Fruit fly (Drosophila melanogaster) whole organism, pupa: ENCODE results near the gene erm.

Experiments used
- CG10348 ChIP-seq: fragments of 200-800 bp; sonication (Bioruptor generic); IDR thresholded peaks from 2 replicates; pipeline ENCODE4 v1.3.6; 2022; ENCODE audit warnings: missing biosample characterization, missing genetic modification characterization
- CG12605 ChIP-seq: fragments of 200-800 bp; sonication (Bioruptor generic); IDR thresholded peaks from 2 replicates; pipeline ENCODE4 v1.3.6; 2022; ENCODE audit warnings: missing biosample characterization, missing genetic modification characterization
- CG13204 ChIP-seq: fragments of 200-800 bp; sonication (Bioruptor generic); optimal IDR thresholded peaks from 2 replicates; lab custom pipeline; 2018; ENCODE audit warnings: missing biosample characterization, mild to moderate bottlenecking, missing genetic modification characterization, moderate library complexity
- CG14655 ChIP-seq: fragments of 200-800 bp; sonication (Bioruptor generic); optimal IDR thresholded peaks from 3 replicates; lab custom pipeline; 2017; ENCODE audit warnings: mild to moderate bottlenecking, missing biosample characterization, missing genetic modification reagents, missing genetic modification characterization
- CG15710 ChIP-seq: fragments of 200-800 bp; sonication (Bioruptor generic); optimal IDR thresholded peaks from 2 replicates; lab custom pipeline; 2018; ENCODE audit warnings: missing biosample characterization, mild to moderate bottlenecking, missing genetic modification characterization, moderate library complexity
- CG17806 ChIP-seq: fragments of 200-800 bp; sonication (Bioruptor generic); optimal IDR thresholded peaks from 2 replicates; lab custom pipeline; 2018; ENCODE audit warnings: missing biosample characterization, mild to moderate bottlenecking, missing genetic modification characterization, moderate library complexity
- CG32121 ChIP-seq: fragments of 200-800 bp; sonication (Bioruptor generic); IDR thresholded peaks from 2 replicates; pipeline ENCODE4 v1.3.6; 2022; ENCODE audit warnings: missing biosample characterization, missing genetic modification characterization
- CG34367 ChIP-seq: fragments of 200-800 bp; sonication (Bioruptor generic); optimal IDR thresholded peaks from 2 replicates; lab custom pipeline; 2018; ENCODE audit warnings: missing biosample characterization, mild to moderate bottlenecking, missing genetic modification characterization
- CG4496 ChIP-seq: fragments of 200-800 bp; sonication (Bioruptor generic); IDR thresholded peaks from 3 replicates; pipeline ENCODE4 v1.3.6; 2022; ENCODE audit warnings: missing biosample characterization, missing genetic modification characterization
- CG8159 ChIP-seq: fragments of 200-800 bp; sonication (Bioruptor generic); optimal IDR thresholded peaks from 3 replicates; lab custom pipeline; 2018; ENCODE audit warnings: missing biosample characterization, mild to moderate bottlenecking, missing genetic modification characterization, moderate library complexity
- CG8301 ChIP-seq: fragments of 200-800 bp; sonication (Bioruptor generic); optimal IDR thresholded peaks from 2 replicates; lab custom pipeline; 2018; ENCODE audit warnings: missing biosample characterization, mild to moderate bottlenecking, missing genetic modification characterization
- CG9948 ChIP-seq: fragments of 200-800 bp; sonication (Bioruptor generic); optimal IDR thresholded peaks from 2 replicates; lab custom pipeline; 2018; ENCODE audit warnings: missing biosample characterization, mild to moderate bottlenecking, missing genetic modification characterization, moderate library complexity
- D1 ChIP-seq: fragments of 200-800 bp; sonication (Bioruptor generic); optimal IDR thresholded peaks from 2 replicates; lab custom pipeline; 2018; ENCODE audit warnings: missing biosample characterization, mild to moderate bottlenecking, missing genetic modification characterization, moderate library complexity
- EcR ChIP-seq: fragments of 200-800 bp; sonication (Bioruptor generic); optimal IDR thresholded peaks from 3 replicates; lab custom pipeline; 2019; ENCODE audit warnings: missing biosample characterization, missing genetic modification characterization, mild to moderate bottlenecking, moderate library complexity, missing genetic modification reagents
- Ets98B ChIP-seq: fragments of 200-800 bp; sonication (Bioruptor generic); IDR thresholded peaks from 2 replicates; pipeline ENCODE4 v1.3.6; 2022; ENCODE audit warnings: missing biosample characterization, missing genetic modification characterization
- Pif1A ChIP-seq: fragments of 200-800 bp; sonication (Bioruptor generic); optimal IDR thresholded peaks from 3 replicates; lab custom pipeline; 2016; ENCODE audit warnings: missing biosample characterization, missing genetic modification characterization
- Pif1B ChIP-seq: fragments of 200-800 bp; sonication (Bioruptor generic); optimal IDR thresholded peaks from 3 replicates; lab custom pipeline; 2016; ENCODE audit warnings: missing biosample characterization, missing genetic modification characterization
- Snoo ChIP-seq: fragments of 200-800 bp; sonication (Bioruptor generic); optimal IDR thresholded peaks from 3 replicates; lab custom pipeline; 2017; ENCODE audit warnings: missing biosample characterization, mild to moderate bottlenecking, missing genetic modification characterization, inconsistent platforms
- fd96Ca ChIP-seq: fragments of 200-800 bp; sonication (Bioruptor generic); IDR thresholded peaks from 3 replicates; pipeline ENCODE4 v1.3.6; 2022; ENCODE audit warnings: missing biosample characterization, missing genetic modification characterization
- gl ChIP-seq: fragments of 200-800 bp; sonication (Bioruptor generic); optimal IDR thresholded peaks from 2 replicates; lab custom pipeline; 2018; ENCODE audit warnings: missing biosample characterization, mild to moderate bottlenecking, missing genetic modification characterization
- rn ChIP-seq: fragments of 200-800 bp; sonication (Bioruptor generic); IDR thresholded peaks from 2 replicates; pipeline ENCODE4 v1.3.6; 2022; ENCODE audit warnings: missing biosample characterization, missing genetic modification characterization

erm gene

DNA sequence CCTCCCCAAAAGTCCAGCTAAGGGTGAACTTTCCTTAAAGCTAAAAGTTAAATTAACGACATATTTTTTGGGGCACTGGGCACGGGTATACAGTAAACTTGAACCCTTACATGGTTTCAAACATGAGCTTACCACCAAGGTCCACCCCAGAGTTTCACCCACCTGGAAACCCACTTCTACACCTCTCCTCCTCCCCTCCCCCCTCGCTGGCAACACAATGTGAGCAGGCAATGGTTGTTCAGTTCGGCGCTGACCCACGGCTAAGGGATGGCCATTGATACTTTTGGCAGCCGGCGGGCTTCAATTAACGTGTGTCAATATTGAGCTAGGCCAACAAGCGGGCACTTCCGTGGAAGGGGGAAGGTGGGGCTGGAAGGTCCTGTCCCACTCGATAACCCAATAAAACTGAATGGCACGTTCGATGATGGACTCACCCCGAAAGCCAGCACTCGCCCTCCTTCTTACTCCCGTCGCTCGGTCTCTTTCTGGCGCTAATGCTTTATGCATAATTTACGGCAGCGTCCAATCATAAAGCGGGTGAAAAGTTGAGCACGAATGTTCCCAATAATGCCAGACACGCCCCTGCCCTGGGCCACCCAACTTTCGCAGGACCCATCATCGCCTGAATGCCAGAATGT is 25.6 kb downstream of the erm start:
- TF ChIP-seq Snoo (tag; lab: Kevin White, UChicago) (no peak), D1 (tag; lab: Kevin White, UChicago) (no peak), CG8159 (tag; lab: Kevin White, UChicago) (no peak), CG14655 (GFP tag; lab: Kevin White, UChicago) (no peak), CG12605 (no peak), fd96Ca (GFP tag; lab: Robert Waterston, UW) (no peak), Pif1B (GFP tag; lab: Kevin White, UChicago) (no peak), gl (no peak), CG32121 (no peak), CG10348 (GFP tag; lab: Robert Waterston, UW) (no peak), CG17806 (tag; lab: Kevin White, UChicago) (no peak)

DNA sequence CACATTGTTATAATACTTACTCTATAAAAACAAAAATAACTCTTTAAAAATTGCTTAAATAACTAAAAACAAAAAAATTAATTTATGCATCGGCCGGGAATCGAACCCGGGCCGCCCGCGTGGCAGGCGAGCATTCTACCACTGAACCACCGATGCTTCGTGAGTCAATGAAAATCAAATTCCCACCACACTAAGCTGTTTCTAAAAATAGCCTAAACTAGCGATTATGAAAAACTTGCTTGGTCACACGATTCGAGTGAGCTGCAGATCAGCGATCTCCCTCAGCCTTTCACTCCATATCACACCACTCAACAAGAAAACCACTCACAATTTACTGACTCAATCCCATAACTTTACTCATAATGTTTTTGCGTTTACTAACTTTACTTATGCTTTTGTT is 32.2 kb downstream of the erm start:
- TF ChIP-seq CG10348 (GFP tag; lab: Robert Waterston, UW) = no peak
- TF ChIP-seq CG32121 = no peak
- TF ChIP-seq CG9948 (tag; lab: Kevin White, UChicago) = no peak
- TF ChIP-seq CG4496 (GFP tag; lab: Robert Waterston, UW) = no peak
- TF ChIP-seq CG13204 (GFP tag; lab: Kevin White, UChicago) = no peak
- no peak for TF ChIP-seq D1 (tag; lab: Kevin White, UChicago)
- TF ChIP-seq CG34367 = no peak
- no peak for TF ChIP-seq Snoo (tag; lab: Kevin White, UChicago)
- no peak for TF ChIP-seq CG14655 (GFP tag; lab: Kevin White, UChicago)
- no peak for TF ChIP-seq rn (GFP tag; lab: Robert Waterston, UW)
- no peak for TF ChIP-seq CG12605
- TF ChIP-seq gl = no peak
- TF ChIP-seq CG15710 (tag; lab: Kevin White, UChicago) = no peak
- no peak for TF ChIP-seq EcR (GFP tag; lab: Kevin White, UChicago)
- no peak for TF ChIP-seq CG17806 (tag; lab: Kevin White, UChicago)
- no peak for TF ChIP-seq Ets98B
- TF ChIP-seq Pif1B (GFP tag; lab: Kevin White, UChicago) = no peak
- no peak for TF ChIP-seq fd96Ca (GFP tag; lab: Robert Waterston, UW)
- TF ChIP-seq Pif1A = no peak
- TF ChIP-seq CG8301 (tag; lab: Kevin White, UChicago) = no peak

DNA sequence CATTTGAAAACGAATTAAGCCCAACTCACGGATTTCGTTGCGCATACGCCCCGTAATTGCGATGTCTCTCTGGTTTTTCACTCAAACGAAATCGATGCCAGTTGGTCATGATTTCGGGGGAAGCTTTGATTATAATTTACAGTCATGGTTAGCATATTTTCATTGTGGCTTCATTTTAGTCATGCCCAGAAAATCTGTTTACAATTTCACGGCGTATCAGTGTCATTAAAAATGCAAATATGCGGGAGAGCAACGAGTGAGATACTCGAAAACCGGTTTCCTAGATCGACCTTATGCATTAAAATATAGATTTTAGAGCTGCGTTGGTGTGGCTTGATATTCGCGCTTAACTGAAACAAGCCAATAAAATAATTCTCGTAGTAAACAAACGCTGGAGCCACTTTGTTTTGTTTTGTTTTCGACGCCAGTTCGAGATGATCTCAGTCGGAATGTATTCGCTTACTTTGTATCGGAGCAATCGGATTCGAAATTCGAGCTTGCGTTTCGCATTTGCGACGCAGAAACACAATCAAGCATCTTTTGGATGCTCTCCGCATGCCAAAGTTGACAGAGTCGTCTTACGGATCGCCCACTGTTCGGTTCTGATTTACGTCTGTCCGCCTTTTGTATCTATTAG is 39.5 kb downstream of the erm start:
- TF ChIP-seq CG14655 (GFP tag; lab: Kevin White, UChicago) (no peak), CG4496 (GFP tag; lab: Robert Waterston, UW) (no peak), EcR (GFP tag; lab: Kevin White, UChicago) (no peak), Snoo (tag; lab: Kevin White, UChicago) (no peak), Pif1A (no peak), CG8301 (tag; lab: Kevin White, UChicago) (no peak), rn (GFP tag; lab: Robert Waterston, UW) (no peak)

DNA sequence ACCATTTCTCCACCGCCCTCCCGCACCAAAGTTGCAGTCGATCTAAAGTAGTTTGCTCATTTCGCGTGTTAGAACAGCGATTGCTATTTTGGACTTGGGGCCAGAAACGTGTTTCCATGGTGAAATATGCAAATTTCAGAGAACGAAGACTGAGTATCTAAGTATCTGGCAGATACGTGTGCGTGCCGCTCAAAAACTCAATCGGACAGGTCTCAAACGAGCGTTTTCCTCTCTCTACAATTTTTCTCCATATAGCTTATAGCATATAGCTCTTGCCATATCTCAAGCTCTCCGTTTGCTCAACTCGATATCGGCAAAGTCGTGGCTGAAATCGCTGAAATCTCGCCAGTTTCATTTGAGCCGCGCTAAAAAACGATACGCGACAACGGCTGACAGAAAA is 42.8 kb downstream of the erm start:
- TF ChIP-seq Ets98B = no peak

DNA sequence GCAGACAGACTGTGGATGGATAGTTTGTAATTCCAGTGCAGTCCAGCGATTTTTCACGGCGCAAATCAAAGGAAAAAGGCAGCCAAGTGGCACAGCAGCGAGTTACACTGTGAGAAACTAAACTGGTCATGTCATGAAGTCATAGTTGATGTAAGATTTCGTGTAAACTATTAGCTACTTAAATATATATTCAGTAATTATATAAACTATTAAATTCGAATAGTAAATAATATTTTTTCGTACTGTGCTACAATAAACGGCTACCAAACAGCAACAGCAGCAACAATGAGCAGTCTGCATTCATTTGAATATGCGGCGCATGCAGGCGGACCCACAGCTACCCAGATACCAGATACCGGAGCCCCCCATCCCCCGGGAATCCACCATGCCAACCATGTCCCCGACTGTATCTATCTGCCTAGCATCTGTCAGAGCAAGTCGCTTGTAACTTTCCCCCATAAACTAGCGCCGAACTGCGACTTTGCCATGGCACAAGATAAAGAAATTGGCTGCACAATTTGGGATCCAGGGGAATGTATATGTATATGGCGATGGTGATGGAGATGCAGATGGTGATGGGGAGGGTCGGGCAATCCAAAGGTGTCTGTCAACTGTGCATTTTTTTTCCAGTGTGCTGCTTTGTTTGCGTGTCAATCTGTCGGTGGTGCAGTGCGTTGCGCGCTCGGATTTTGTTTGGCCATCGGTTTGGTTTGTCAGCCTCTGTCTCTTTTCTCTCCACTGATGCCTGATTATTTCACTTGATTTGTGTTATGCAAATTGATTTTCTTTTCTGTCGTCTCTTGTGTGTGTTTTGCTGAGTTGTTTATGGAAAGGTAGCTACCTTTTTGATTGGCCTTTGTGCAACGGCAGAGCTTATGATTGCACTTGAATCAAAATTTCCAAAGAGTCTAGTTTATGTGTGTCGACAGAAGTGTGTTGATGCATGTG is 44.0 kb downstream of the erm start:
- TF ChIP-seq EcR (GFP tag; lab: Kevin White, UChicago) (no peak), CG8159 (tag; lab: Kevin White, UChicago) (no peak), D1 (tag; lab: Kevin White, UChicago) (no peak), CG13204 (GFP tag; lab: Kevin White, UChicago) (no peak), CG12605 (peak; percentile 67), CG15710 (tag; lab: Kevin White, UChicago) (no peak), CG10348 (GFP tag; lab: Robert Waterston, UW) (peak; percentile 29; the same call in 1 of the 2 replicates), CG34367 (no peak), Snoo (tag; lab: Kevin White, UChicago) (no peak), CG32121 (peak; percentile 86), Pif1A (peak; percentile 29), Ets98B (peak; percentile 85), CG8301 (tag; lab: Kevin White, UChicago) (peak; percentile 76), CG4496 (GFP tag; lab: Robert Waterston, UW) (peak; percentile 85), fd96Ca (GFP tag; lab: Robert Waterston, UW) (peak; percentile 85), Pif1B (GFP tag; lab: Kevin White, UChicago) (peak; percentile 49), CG14655 (GFP tag; lab: Kevin White, UChicago) (peak; percentile 76), gl (no peak), CG17806 (tag; lab: Kevin White, UChicago) (peak; percentile 2), rn (GFP tag; lab: Robert Waterston, UW) (peak; percentile 68), CG9948 (tag; lab: Kevin White, UChicago) (no peak)
